Worm (Caenorhabditis elegans) whole organism, mixed stage, embryonic: ENCODE data around the gene F47E1.1.

Experiments
- cnd-1 ChIP-seq: fragments of 200-800 bp; sonication (Bioruptor generic); optimal IDR thresholded peaks from 2 replicates; lab custom pipeline; 2018; ENCODE audit warnings: mild to moderate bottlenecking, missing genetic modification characterization, missing compliant biosample characterization
- lin-13 ChIP-seq: fragments of 150-350 bp; optimal IDR thresholded peaks from 2 replicates; lab custom pipeline; 2014; ENCODE audit warnings: missing biosample characterization, missing genetic modification characterization
- unc-39 ChIP-seq: fragments of 150-350 bp; optimal IDR thresholded peaks from 2 replicates; lab custom pipeline; 2014; ENCODE audit warnings: missing biosample characterization, missing genetic modification characterization

DNA sequence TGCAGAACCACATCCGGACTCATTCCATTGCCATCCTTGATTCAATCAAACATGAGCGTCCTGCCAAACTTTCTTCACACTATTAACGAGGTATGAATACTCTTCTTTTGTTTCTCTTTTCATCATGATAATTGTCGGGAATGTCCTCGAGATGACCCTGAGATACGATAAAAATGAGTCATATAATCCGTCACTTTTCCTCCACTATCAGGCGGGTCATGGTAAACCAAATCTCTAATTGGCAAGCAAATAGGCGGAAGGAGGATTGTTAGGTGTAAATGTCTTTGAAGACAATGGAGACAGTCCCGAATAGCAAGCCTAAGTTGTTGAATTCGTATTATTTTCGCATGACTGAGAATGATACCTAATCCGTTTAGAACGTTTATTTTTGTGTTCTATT, 11.6 kb downstream of the F47E1.1 start:
- TF ChIP-seq unc-39 (tag; lab: Kevin White, UChicago), result no peak
- TF ChIP-seq lin-13 (tag; lab: Kevin White, UChicago), result no peak
- TF ChIP-seq cnd-1 (tag; lab: Kevin White, UChicago), result no peak
